Fruit fly (Drosophila melanogaster): Measurements from ENCODE around the gene CG15450.

DNA sequence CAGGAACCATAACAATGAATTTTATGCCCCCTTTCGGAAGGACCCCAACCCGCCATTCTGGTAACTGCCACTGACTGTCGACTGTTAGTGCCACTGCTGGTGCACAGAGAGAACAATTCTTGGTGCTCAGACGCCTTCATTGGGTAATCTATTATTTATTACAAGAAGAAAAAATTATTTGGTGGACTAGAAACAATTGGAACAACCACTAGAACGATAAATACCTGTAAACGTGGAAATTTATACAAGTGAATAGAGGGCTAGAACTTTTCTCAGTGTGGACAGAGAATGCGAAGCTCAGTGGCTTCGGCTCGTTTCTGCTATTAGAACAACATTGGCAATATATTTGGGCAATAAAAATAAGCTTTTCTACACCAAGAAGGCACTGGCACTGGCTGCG lies 24.5 kb upstream of the CG15450 start:
- no peak for TF ChIP-seq EcR (GFP tag; optimal IDR thresholded peaks at IDR 0.05)
- TF ChIP-seq pan (optimal IDR thresholded peaks at IDR 0.05) = no peak
- TF ChIP-seq CG8478 (optimal IDR thresholded peaks at IDR 0.05) = no peak
- TF ChIP-seq usp (GFP tag; optimal IDR thresholded peaks at IDR 0.05) = no peak
- no peak for TF ChIP-seq psq (optimal IDR thresholded peaks at IDR 0.05)
- no peak for TF ChIP-seq Dll (optimal IDR thresholded peaks at IDR 0.05)

All from whole organism.